Worm (Caenorhabditis elegans) whole organism, L4 larva: ENCODE results near the gene str-182.

Experiments used
- F26F4.8 ChIP-seq: fragments of 200-800 bp; sonication (Bioruptor generic); conservative IDR thresholded peaks from 2 replicates; pipeline ENCODE4 v1.3.6; 2022; ENCODE audit warnings: missing genetic modification characterization, missing compliant biosample characterization
- F37D6.2 ChIP-seq: sonication (generic microtip); optimal IDR thresholded peaks from 2 replicates; lab custom pipeline; 2016; ENCODE audit warnings: mild to moderate bottlenecking, missing genetic modification characterization, missing compliant biosample characterization
- F49E8.2 ChIP-seq: sonication (generic microtip); optimal IDR thresholded peaks from 2 replicates; lab custom pipeline; 2016; ENCODE audit warnings: missing compliant biosample characterization, mild to moderate bottlenecking, missing genetic modification characterization, borderline replicate concordance
- Y105C5A.15 ChIP-seq: fragments of 200-800 bp; sonication (Bioruptor generic); IDR thresholded peaks from 2 replicates; pipeline ENCODE4 v1.3.6; 2022; ENCODE audit warnings: missing genetic modification characterization, missing compliant biosample characterization
- Y48G9A.11 ChIP-seq: fragments of 200-800 bp; sonication (Bioruptor generic); IDR thresholded peaks from 2 replicates; pipeline ENCODE4 v1.3.6; 2022; ENCODE audit warnings: missing genetic modification reagents, missing genetic modification characterization, missing compliant biosample characterization
- Y75B8A.6 ChIP-seq: fragments of 200-800 bp; sonication (Bioruptor generic); IDR thresholded peaks from 2 replicates; pipeline ENCODE4 v1.3.6; 2022; ENCODE audit warnings: missing genetic modification reagents, missing genetic modification characterization, missing compliant biosample characterization
- aha-1 ChIP-seq: fragments of 150-350 bp; peaks from one replicate; lab custom pipeline; 2014; ENCODE audit warnings: missing biosample characterization, missing genetic modification characterization
- ama-1 ChIP-seq: fragments of 150-350 bp; optimal IDR thresholded peaks from 2 replicates; lab custom pipeline; 2014; ENCODE audit warnings: inconsistent platforms, mixed read lengths
- arid-1 ChIP-seq: fragments of 200-800 bp; sonication (Bioruptor generic); conservative IDR thresholded peaks from 2 replicates; pipeline ENCODE4 v1.3.6; 2022; ENCODE audit warnings: missing genetic modification reagents, missing genetic modification characterization, missing compliant biosample characterization
- attf-4 ChIP-seq: sonication (generic microtip); optimal IDR thresholded peaks from 3 replicates; lab custom pipeline; 2017; ENCODE audit warnings: missing biosample characterization, missing genetic modification characterization
- ceh-20 ChIP-seq: fragments of 200-800 bp; sonication (Bioruptor generic); IDR thresholded peaks from 2 replicates; pipeline ENCODE4 v1.3.6; 2022; ENCODE audit warnings: missing genetic modification reagents, missing genetic modification characterization, missing compliant biosample characterization
- ceh-28 ChIP-seq: fragments of 150-350 bp; optimal IDR thresholded peaks from 2 replicates; lab custom pipeline; 2014; ENCODE audit warnings: missing biosample characterization, missing genetic modification reagents, missing genetic modification characterization
- ceh-62 ChIP-seq: sonication (generic microtip); optimal IDR thresholded peaks from 2 replicates; lab custom pipeline; 2017; ENCODE audit warnings: missing biosample characterization, missing genetic modification characterization
- ces-1 ChIP-seq: fragments of 150-350 bp; sonication (generic microtip); optimal IDR thresholded peaks from 4 replicates; lab custom pipeline; 2014; ENCODE audit warnings: missing biosample characterization, missing genetic modification reagents, missing genetic modification characterization
- daf-12 ChIP-seq: fragments of 150-350 bp; optimal IDR thresholded peaks from 2 replicates; lab custom pipeline; 2014; ENCODE audit warnings: missing biosample characterization, missing genetic modification reagents, missing genetic modification characterization
- fos-1 ChIP-seq: fragments of 150-350 bp; optimal IDR thresholded peaks from 2 replicates; lab custom pipeline; 2014; ENCODE audit warnings: missing biosample characterization, missing genetic modification characterization
- hlh-11 ChIP-seq: fragments of 200-800 bp; sonication (Bioruptor generic); optimal IDR thresholded peaks from 2 replicates; lab custom pipeline; 2018; ENCODE audit warnings: mild to moderate bottlenecking, missing genetic modification characterization, missing compliant biosample characterization
- hmg-1.1 ChIP-seq: fragments of 200-800 bp; sonication (Bioruptor generic); IDR thresholded peaks from 2 replicates; pipeline ENCODE4 v1.3.6; 2022; ENCODE audit warnings: missing genetic modification reagents, missing genetic modification characterization, missing compliant biosample characterization
- jun-1 ChIP-seq: fragments of 150-350 bp; optimal IDR thresholded peaks from 2 replicates; lab custom pipeline; 2014; ENCODE audit warnings: missing biosample characterization, missing genetic modification reagents, missing genetic modification characterization
- lin-15B ChIP-seq: fragments of 150-350 bp; sonication (generic microtip); optimal IDR thresholded peaks from 3 replicates; lab custom pipeline; 2014; ENCODE audit warnings: missing biosample characterization, missing genetic modification characterization
- lin-29 ChIP-seq: fragments of 200-800 bp; sonication (Bioruptor generic); IDR thresholded peaks from 2 replicates; pipeline ENCODE4 v1.3.6; 2022; ENCODE audit warnings: missing genetic modification reagents, missing genetic modification characterization, missing compliant biosample characterization
- madf-9 ChIP-seq: fragments of 200-800 bp; sonication (Bioruptor generic); conservative IDR thresholded peaks from 2 replicates; pipeline ENCODE4 v1.3.6; 2022; ENCODE audit warnings: missing genetic modification reagents, missing genetic modification characterization, missing compliant biosample characterization
- mdl-1 ChIP-seq, 2 experiments: fragments of 150-350 bp in 1 of 2; sonication (generic microtip) in 1 of 2; optimal IDR thresholded peaks; 2 replicates each; lab custom pipeline; 2014 to 2017; ENCODE audit warnings: missing biosample characterization in 2 of 2, missing genetic modification characterization in 2 of 2
- mep-1 ChIP-seq: fragments of 150-350 bp; sonication (generic microtip); optimal IDR thresholded peaks from 3 replicates; lab custom pipeline; 2014; ENCODE audit warnings: missing biosample characterization, missing genetic modification characterization
- mes-2 ChIP-seq: sonication (generic microtip); optimal IDR thresholded peaks from 2 replicates; lab custom pipeline; 2016; ENCODE audit warnings: missing genotype, mild to moderate bottlenecking, missing genetic modification characterization, missing compliant biosample characterization; ENCODE audit not compliant: poor library complexity, severe bottlenecking
- mxl-3 ChIP-seq: fragments of 200-800 bp; sonication (Bioruptor generic); optimal IDR thresholded peaks from 2 replicates; lab custom pipeline; 2018; ENCODE audit warnings: mild to moderate bottlenecking, missing genetic modification characterization, missing compliant biosample characterization
- nhr-102 ChIP-seq: sonication (generic microtip); optimal IDR thresholded peaks from 2 replicates; lab custom pipeline; 2016; ENCODE audit warnings: mild to moderate bottlenecking, missing genetic modification characterization, moderate library complexity, missing compliant biosample characterization
- nhr-237 ChIP-seq: sonication (generic microtip); optimal IDR thresholded peaks from 2 replicates; lab custom pipeline; 2017; ENCODE audit warnings: missing biosample characterization, missing genetic modification characterization
- nhr-28 ChIP-seq: fragments of 150-350 bp; optimal IDR thresholded peaks from 2 replicates; lab custom pipeline; 2014; ENCODE audit warnings: missing biosample characterization, missing genetic modification characterization
- nhr-76 ChIP-seq: fragments of 150-350 bp; optimal IDR thresholded peaks from 2 replicates; lab custom pipeline; 2014; ENCODE audit warnings: missing biosample characterization, missing genetic modification characterization
- pqm-1 ChIP-seq: sonication (generic microtip); optimal IDR thresholded peaks from 2 replicates; lab custom pipeline; 2017; ENCODE audit warnings: missing biosample characterization, missing genetic modification characterization
- sdz-12 ChIP-seq: fragments of 200-800 bp; sonication (Bioruptor generic); optimal IDR thresholded peaks from 2 replicates; lab custom pipeline; 2018; ENCODE audit warnings: mild to moderate bottlenecking, missing genetic modification characterization, missing compliant biosample characterization
- set-16 ChIP-seq: fragments of 200-800 bp; sonication (Bioruptor generic); IDR thresholded peaks from 2 replicates; pipeline ENCODE4 v1.3.6; 2022; ENCODE audit warnings: missing genetic modification reagents, missing genetic modification characterization, missing compliant biosample characterization
- skn-1 ChIP-seq: fragments of 150-350 bp; optimal IDR thresholded peaks from 2 replicates; lab custom pipeline; 2014; ENCODE audit warnings: missing biosample characterization, missing genetic modification characterization
- snpc-4 ChIP-seq: fragments of 150-350 bp; optimal IDR thresholded peaks from 2 replicates; lab custom pipeline; 2014; ENCODE audit warnings: missing biosample characterization, missing genetic modification characterization
- spr-1 ChIP-seq: sonication (generic microtip); optimal IDR thresholded peaks from 2 replicates; lab custom pipeline; 2016; ENCODE audit warnings: mild to moderate bottlenecking, missing genetic modification characterization, missing compliant biosample characterization
- spr-3 ChIP-seq: fragments of 200-800 bp; sonication (Bioruptor generic); optimal IDR thresholded peaks from 2 replicates; lab custom pipeline; 2018; ENCODE audit warnings: mild to moderate bottlenecking, missing genetic modification characterization, missing compliant biosample characterization
- tag-97 ChIP-seq: fragments of 200-800 bp; sonication (Bioruptor generic); IDR thresholded peaks from 2 replicates; pipeline ENCODE4 v1.3.6; 2022; ENCODE audit warnings: missing genetic modification characterization, missing compliant biosample characterization
- unc-39 ChIP-seq: sonication (generic microtip); optimal IDR thresholded peaks from 2 replicates; lab custom pipeline; 2017; ENCODE audit warnings: missing biosample characterization, missing genetic modification characterization
- zag-1 ChIP-seq: fragments of 150-350 bp; optimal IDR thresholded peaks from 2 replicates; lab custom pipeline; 2014; ENCODE audit warnings: missing biosample characterization, missing genetic modification characterization
- zfp-2 ChIP-seq: sonication (generic microtip); optimal IDR thresholded peaks from 2 replicates; lab custom pipeline; 2016; ENCODE audit warnings: mild to moderate bottlenecking, missing genetic modification characterization, missing compliant biosample characterization
- zfp-3 ChIP-seq: fragments of 200-800 bp; sonication (Bioruptor generic); conservative IDR thresholded peaks from 2 replicates; pipeline ENCODE4 v1.3.6; 2022; ENCODE audit warnings: missing genetic modification reagents, missing genetic modification characterization, missing compliant biosample characterization
- zip-2 ChIP-seq: fragments of 150-350 bp; optimal IDR thresholded peaks from 2 replicates; lab custom pipeline; 2014; ENCODE audit warnings: missing biosample characterization, missing genetic modification characterization
- ztf-7 ChIP-seq: fragments of 150-350 bp; optimal IDR thresholded peaks from 2 replicates; lab custom pipeline; 2014; ENCODE audit warnings: missing biosample characterization, missing genetic modification characterization

Gene str-182

ce11 chrV:10237959-10238444, 4.8 kb upstream of the str-182 start (continued):
- peak; percentile 48 for TF ChIP-seq F49E8.2 (tag; lab: Kevin White, UChicago)
- TF ChIP-seq Y48G9A.11 (GFP tag; lab: Robert Waterston, UW) = 0 out of 2 replicates have a peak, but pooled peaks have one; percentile 23
- no peak for TF ChIP-seq hlh-11 (tag; lab: Kevin White, UChicago)
- TF ChIP-seq sdz-12 (GFP tag; lab: Kevin White, UChicago) = peak; percentile 55
- no peak for TF ChIP-seq unc-39
- TF ChIP-seq F37D6.2 (tag; lab: Kevin White, UChicago) = no peak
- no peak for TF ChIP-seq ceh-28 (tag; lab: Kevin White, UChicago)
- no peak for TF ChIP-seq zfp-3 (GFP tag; lab: Robert Waterston, UW)
- TF ChIP-seq nhr-28 (tag; lab: Kevin White, UChicago) = no peak
- peak; percentile 87 for TF ChIP-seq ama-1
- TF ChIP-seq nhr-76 (tag; lab: Kevin White, UChicago) = no peak
- TF ChIP-seq ces-1 (GFP tag; lab: Kevin White, UChicago) = no peak

DNA sequence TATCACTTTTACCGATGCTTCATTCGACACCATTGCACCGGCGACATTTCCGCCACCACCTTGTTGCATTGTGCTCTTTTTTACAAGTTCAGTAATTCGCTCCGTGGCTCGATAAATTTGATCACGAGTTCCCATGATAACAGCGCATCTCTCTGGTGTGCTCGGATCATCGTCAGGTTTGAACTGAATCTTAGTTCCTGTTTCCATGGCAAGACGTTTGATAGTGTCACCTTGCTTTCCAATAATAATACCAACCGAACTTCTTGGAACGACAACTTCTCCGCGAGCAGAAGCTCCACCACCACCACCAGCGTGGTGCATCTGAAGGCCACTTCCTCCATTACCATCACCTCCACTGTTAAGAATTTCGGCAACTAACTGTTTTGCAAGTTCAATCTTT, 3.9 kb upstream of the str-182 start:
- peak; percentile 96 for TF ChIP-seq aha-1 (tag; lab: Kevin White, UChicago)
- TF ChIP-seq Y105C5A.15 = no peak

DNA sequence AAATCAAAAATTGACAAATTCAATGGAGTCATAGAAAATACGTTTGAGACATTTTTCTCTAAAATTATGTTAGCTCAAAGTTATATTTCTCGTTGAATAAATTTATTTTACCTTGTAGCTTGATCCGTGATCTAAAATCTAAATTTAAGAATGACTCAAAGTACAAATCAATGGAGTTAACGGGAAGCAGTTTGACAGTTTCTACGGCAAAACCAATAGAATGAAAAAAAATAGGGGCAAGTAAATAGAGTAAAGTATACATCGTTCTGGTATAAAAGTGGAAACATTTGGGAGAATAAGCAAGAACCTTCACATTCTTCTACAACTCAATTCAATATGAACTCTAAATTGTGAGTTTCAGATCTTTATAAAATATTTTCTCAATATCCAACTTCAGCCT, 2.3 kb downstream of the str-182 start, which contains the start of gene fipr-6:
TSS of gene fipr-6 (plus strand) at position 301 of the 400 bp plus-strand sequence.
- TF ChIP-seq ceh-62 (no peak), jun-1 (tag; lab: Kevin White, UChicago) (no peak), mdl-1 (tag; optimal IDR thresholded peaks at IDR 0.05; lab: Kevin White, UChicago) (no peak), arid-1 (GFP tag; lab: Robert Waterston, UW) (no peak), mes-2 (tag; lab: Kevin White, UChicago) (no peak)

DNA sequence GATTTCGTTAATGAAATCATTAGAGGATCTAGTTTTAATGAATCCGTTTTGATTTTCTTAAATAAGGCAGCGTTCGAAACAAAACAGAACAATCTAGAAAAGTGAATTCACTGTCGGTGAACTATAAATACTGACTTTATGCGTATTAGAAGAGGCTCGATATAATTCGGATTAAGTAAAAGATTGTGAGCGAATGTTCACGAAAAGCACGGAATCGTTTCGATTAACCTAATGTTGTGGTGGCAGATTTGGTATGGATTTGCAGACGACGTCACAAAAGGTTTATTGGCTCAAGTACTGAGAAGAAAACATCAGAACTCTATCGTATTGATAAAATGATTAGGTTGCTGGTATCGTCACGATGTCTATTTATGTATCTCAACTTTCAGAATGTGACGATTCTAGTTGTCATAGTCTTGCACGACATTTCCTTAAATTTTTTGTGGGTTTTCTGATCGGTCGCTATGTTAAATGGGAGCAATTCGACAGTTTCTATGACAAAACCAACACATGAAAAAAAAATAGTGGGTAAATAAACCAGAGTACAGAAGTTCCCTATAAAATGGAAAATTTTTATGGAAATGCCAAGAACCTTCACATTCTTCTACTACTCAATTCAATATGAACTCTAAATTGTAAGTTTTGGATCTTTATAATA, 3.9 kb downstream of the str-182 start, which contains the start of the genes pyt-1 and fipr-7:
TSS of gene pyt-1 (minus strand) at position 101 of the 658 bp plus-strand sequence.
TSS of gene fipr-7 (plus strand) at position 608 of the 658 bp plus-strand sequence.
- TF ChIP-seq lin-15B (tag; lab: Kevin White, UChicago) (no peak), F49E8.2 (tag; lab: Kevin White, UChicago) (no peak), nhr-102 (tag; lab: Kevin White, UChicago) (no peak), attf-4 (no peak), spr-3 (GFP tag; lab: Kevin White, UChicago) (no peak), zag-1 (no peak), zfp-2 (tag; lab: Kevin White, UChicago) (no peak), unc-39 (no peak), lin-29 (no peak), snpc-4 (tag; lab: Kevin White, UChicago) (no peak), zip-2 (tag; lab: Kevin White, UChicago) (no peak), nhr-76 (tag; lab: Kevin White, UChicago) (no peak), F26F4.8 (GFP tag; lab: Robert Waterston, UW) (no peak), ceh-20 (GFP tag; lab: Robert Waterston, UW) (no peak), Y105C5A.15 (no peak), ama-1 (no peak), tag-97 (GFP tag; lab: Robert Waterston, UW) (no peak), Y75B8A.6 (GFP tag; lab: Robert Waterston, UW) (no peak), ztf-7 (tag; lab: Kevin White, UChicago) (no peak)

- TF ChIP-seq skn-1 (tag; lab: Kevin White, UChicago) (no peak), hmg-1.1 (GFP tag; lab: Robert Waterston, UW) (no peak), mep-1 (tag; lab: Kevin White, UChicago) (no peak), madf-9 (GFP tag; lab: Robert Waterston, UW) (no peak), ceh-28 (tag; lab: Kevin White, UChicago) (no peak), spr-1 (tag; lab: Kevin White, UChicago) (no peak), mxl-3 (no peak), Y75B8A.6 (GFP tag; lab: Robert Waterston, UW) (no peak), pqm-1 (tag; lab: Kevin White, UChicago) (no peak), daf-12 (tag; lab: Kevin White, UChicago) (no peak), fos-1 (tag; lab: Kevin White, UChicago) (no peak), set-16 (GFP tag; lab: Robert Waterston, UW) (no peak), nhr-237 (no peak), Y48G9A.11 (GFP tag; lab: Robert Waterston, UW) (no peak), zip-2 (tag; lab: Kevin White, UChicago) (no peak), ztf-7 (tag; lab: Kevin White, UChicago) (no peak)
Observed at ce11 chrV:10228360-10228759, 4.9 kb downstream of the str-182 start, which contains the start of gene fipr-4. TSS of gene fipr-4 (minus strand) at chrV:10228460.
